Fruit fly (Drosophila melanogaster) whole organism, adult: ENCODE results near the gene CG14131.

Source experiments
- CG11617 ChIP-seq: fragments of 200-800 bp; sonication (Bioruptor generic); optimal IDR thresholded peaks from 2 replicates; lab custom pipeline; 2017; ENCODE audit warnings: mild to moderate bottlenecking, missing biosample characterization, missing genetic modification reagents, missing genetic modification characterization
- CG12768 ChIP-seq: fragments of 200-800 bp; sonication (Bioruptor generic); optimal IDR thresholded peaks from 2 replicates; lab custom pipeline; 2017; ENCODE audit warnings: missing biosample characterization, missing genetic modification characterization, mild to moderate bottlenecking, moderate library complexity, missing genetic modification reagents
- CG14711 ChIP-seq: fragments of 200-800 bp; sonication (Bioruptor generic); optimal IDR thresholded peaks from 2 replicates; lab custom pipeline; 2018; ENCODE audit warnings: missing biosample characterization, mild to moderate bottlenecking, missing genetic modification characterization, moderate library complexity
- CG1620 ChIP-seq: fragments of 200-800 bp; sonication (Bioruptor generic); optimal IDR thresholded peaks from 2 replicates; lab custom pipeline; 2016; ENCODE audit warnings: missing biosample characterization, missing genetic modification characterization
- CG33017 ChIP-seq: fragments of 200-800 bp; sonication (Bioruptor generic); optimal IDR thresholded peaks from 2 replicates; lab custom pipeline; 2018; ENCODE audit warnings: missing biosample characterization, mild to moderate bottlenecking, missing genetic modification characterization, moderate library complexity
- CG5204 ChIP-seq: fragments of 200-800 bp; sonication (Bioruptor generic); optimal IDR thresholded peaks from 2 replicates; lab custom pipeline; 2016; ENCODE audit warnings: missing biosample characterization, missing genetic modification characterization
- CG7045 ChIP-seq: fragments of 200-800 bp; sonication (Bioruptor generic); optimal IDR thresholded peaks from 2 replicates; lab custom pipeline; 2017; ENCODE audit warnings: missing biosample characterization, mild to moderate bottlenecking, missing genetic modification characterization
- CG7101 ChIP-seq: fragments of 200-800 bp; sonication (Bioruptor generic); optimal IDR thresholded peaks from 2 replicates; lab custom pipeline; 2018; ENCODE audit warnings: missing biosample characterization, mild to moderate bottlenecking, missing genetic modification characterization, moderate library complexity
- Clk ChIP-seq: fragments of 200-800 bp; sonication (Bioruptor generic); optimal IDR thresholded peaks from 2 replicates; lab custom pipeline; 2017; ENCODE audit warnings: missing biosample characterization, missing genetic modification characterization
- Crg-1 ChIP-seq: fragments of 200-800 bp; sonication (Bioruptor generic); optimal IDR thresholded peaks from 2 replicates; lab custom pipeline; 2016; ENCODE audit warnings: missing biosample characterization, missing genetic modification characterization
- Hr96 ChIP-seq: fragments of 200-800 bp; sonication (Bioruptor generic); optimal IDR thresholded peaks from 2 replicates; lab custom pipeline; 2016; ENCODE audit warnings: missing biosample characterization, missing genetic modification characterization
- Mnt ChIP-seq: fragments of 200-800 bp; sonication (Bioruptor generic); optimal IDR thresholded peaks from 2 replicates; lab custom pipeline; 2016; ENCODE audit warnings: missing biosample characterization, mild to moderate bottlenecking, missing genetic modification characterization
- bab1 ChIP-seq: fragments of 200-800 bp; sonication (Bioruptor generic); optimal IDR thresholded peaks from 3 replicates; lab custom pipeline; 2019; ENCODE audit warnings: missing biosample characterization, mild to moderate bottlenecking, missing genetic modification characterization, moderate library complexity
- cic ChIP-seq: fragments of 200-800 bp; sonication (Bioruptor generic); optimal IDR thresholded peaks from 2 replicates; lab custom pipeline; 2017; ENCODE audit warnings: missing biosample characterization, mild to moderate bottlenecking, missing genetic modification characterization, moderate library complexity
- cnc ChIP-seq, 2 experiments: fragments of >200 bp; optimal IDR thresholded peaks; 2 replicates each; lab custom pipeline; 2017
- kay ChIP-seq: fragments of 200-800 bp; sonication (Bioruptor generic); peaks from one replicate; lab custom pipeline; 2016; ENCODE audit warnings: missing biosample characterization, missing genetic modification characterization, borderline replicate concordance
- ovo ChIP-seq: fragments of 200-800 bp; sonication (Bioruptor generic); optimal IDR thresholded peaks from 2 replicates; lab custom pipeline; 2016; ENCODE audit warnings: missing biosample characterization, missing genetic modification characterization
- pad ChIP-seq: fragments of 200-800 bp; sonication (Bioruptor generic); optimal IDR thresholded peaks from 3 replicates; lab custom pipeline; 2017; ENCODE audit warnings: missing biosample characterization, missing genetic modification characterization, mild to moderate bottlenecking, moderate library complexity, missing genetic modification reagents
- tj ChIP-seq: fragments of 200-800 bp; sonication (Bioruptor generic); optimal IDR thresholded peaks from 3 replicates; lab custom pipeline; 2017; ENCODE audit warnings: missing biosample characterization, mild to moderate bottlenecking, missing genetic modification characterization, moderate library complexity
- toe ChIP-seq: fragments of 200-800 bp; sonication (Bioruptor generic); optimal IDR thresholded peaks from 2 replicates; lab custom pipeline; 2016; ENCODE audit warnings: missing biosample characterization, missing genetic modification characterization

CG14131 gene

DNA sequence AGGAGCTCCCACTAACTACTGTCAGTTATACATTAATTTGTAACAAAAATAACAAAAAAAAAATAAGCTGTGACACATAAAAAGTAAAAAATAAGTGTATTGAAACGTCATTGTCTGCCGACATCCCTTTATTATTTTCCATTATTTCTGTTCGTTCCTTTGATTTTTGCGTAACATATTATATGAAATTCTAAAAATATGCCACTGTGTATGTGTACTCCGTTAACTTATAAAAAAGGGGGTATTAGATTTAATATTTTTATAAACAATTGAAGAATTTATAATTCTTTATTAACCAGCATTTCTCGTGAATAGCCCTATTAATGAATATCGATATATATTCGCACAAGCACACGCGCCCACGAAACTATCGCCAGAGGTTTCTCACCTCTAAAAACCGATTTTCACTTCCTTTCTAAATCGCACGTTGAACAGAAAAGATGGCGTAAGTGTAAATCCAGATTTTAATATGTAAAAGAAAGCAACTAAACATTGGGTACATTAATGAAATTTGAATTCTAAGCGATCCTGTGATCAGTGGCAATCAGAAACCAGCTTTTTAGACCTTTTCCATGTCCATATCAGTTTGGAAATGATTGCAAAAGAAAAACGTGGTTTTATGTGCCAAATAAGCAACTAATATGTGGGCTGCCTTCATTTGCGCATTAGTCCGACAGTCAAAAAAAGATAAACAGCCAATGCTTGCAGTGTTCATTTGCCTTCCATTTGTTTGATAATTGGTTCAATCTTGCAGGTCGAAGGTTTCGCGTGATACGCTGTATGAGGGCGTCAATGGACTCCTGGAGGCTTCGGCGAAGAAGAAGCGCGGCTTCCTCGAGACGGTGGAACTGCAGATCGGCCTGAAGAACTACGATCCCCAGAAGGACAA is 45.8 kb downstream of the CG14131 start, which contains the start of gene RpL10Ab:
Gene RpL10Ab, plus strand, starts transcription at position 406 of the 889 bp plus-strand sequence.
- TF ChIP-seq bab1 (GFP tag; lab: Kevin White, UChicago) (peak; percentile 72), toe (peak; percentile 60), CG12768 (peak; percentile 38), CG11617 (GFP tag; lab: Kevin White, UChicago) (peak; percentile 73), Mnt (GFP tag; lab: Kevin White, UChicago) (peak; percentile 88), Hr96 (peak; percentile 50), CG7045 (GFP tag; lab: Kevin White, UChicago) (peak; percentile 15), CG33017 (tag; lab: Kevin White, UChicago) (peak; percentile 58), cnc (optimal IDR thresholded peaks at IDR 0.05; lab: Kevin White, UChicago) (no peak), CG5204 (GFP tag; lab: Kevin White, UChicago) (peak; percentile 24), Crg-1 (no peak), pad (GFP tag; lab: Kevin White, UChicago) (peak; percentile 49), CG14711 (tag; lab: Kevin White, UChicago) (peak; percentile 40), tj (GFP tag; lab: Kevin White, UChicago) (peak; percentile 26), Clk (GFP tag; lab: Kevin White, UChicago) (no peak), CG1620 (GFP tag; lab: Kevin White, UChicago) (peak; percentile 77), cic (GFP tag; lab: Kevin White, UChicago) (no peak), kay (GFP tag; lab: Kevin White, UChicago) (peak; percentile 89), ovo (GFP tag; lab: Kevin White, UChicago) (peak; percentile 51), CG7101 (peak; percentile 72)

DNA sequence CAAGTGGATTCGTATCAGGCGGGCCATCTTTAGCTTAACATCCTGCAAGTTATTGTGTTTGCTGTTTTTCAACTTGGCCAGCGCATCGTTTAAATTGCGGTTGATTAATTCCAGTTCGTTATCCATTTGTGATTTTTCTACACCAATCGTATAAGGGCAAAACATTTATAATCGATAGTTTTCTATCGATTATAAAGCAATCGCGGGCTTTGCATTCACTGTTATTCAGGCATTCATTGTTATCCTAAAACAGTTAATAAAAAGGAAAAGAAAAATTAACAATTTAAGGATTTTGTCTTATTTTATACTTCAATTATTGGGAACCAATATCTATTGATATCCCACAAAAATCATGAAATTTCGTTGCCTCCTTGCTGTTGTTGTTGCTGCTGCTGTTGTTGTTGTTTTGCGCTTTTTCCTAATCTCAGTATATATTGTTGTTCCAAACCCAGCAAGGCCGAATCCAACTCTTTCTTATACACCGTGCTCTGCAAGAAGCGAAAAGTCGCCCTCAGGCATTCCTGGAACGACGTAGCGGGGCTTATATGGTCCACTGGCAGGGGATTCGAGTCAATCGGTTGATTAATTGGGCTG is 48.8 kb downstream of the CG14131 start, which contains the start of gene CG32095:
Gene CG32095, minus strand, starts transcription at position 173 of the 594 bp plus-strand sequence.
- TF ChIP-seq CG11617 (GFP tag; lab: Kevin White, UChicago) (no peak), ovo (GFP tag; lab: Kevin White, UChicago) (no peak), CG5204 (GFP tag; lab: Kevin White, UChicago) (no peak), bab1 (GFP tag; lab: Kevin White, UChicago) (no peak), cic (GFP tag; lab: Kevin White, UChicago) (no peak), cnc (optimal IDR thresholded peaks at IDR 0.05; lab: Kevin White, UChicago) (no peak), pad (GFP tag; lab: Kevin White, UChicago) (no peak), Clk (GFP tag; lab: Kevin White, UChicago) (no peak), Hr96 (no peak), CG7101 (no peak), kay (GFP tag; lab: Kevin White, UChicago) (no peak)

DNA sequence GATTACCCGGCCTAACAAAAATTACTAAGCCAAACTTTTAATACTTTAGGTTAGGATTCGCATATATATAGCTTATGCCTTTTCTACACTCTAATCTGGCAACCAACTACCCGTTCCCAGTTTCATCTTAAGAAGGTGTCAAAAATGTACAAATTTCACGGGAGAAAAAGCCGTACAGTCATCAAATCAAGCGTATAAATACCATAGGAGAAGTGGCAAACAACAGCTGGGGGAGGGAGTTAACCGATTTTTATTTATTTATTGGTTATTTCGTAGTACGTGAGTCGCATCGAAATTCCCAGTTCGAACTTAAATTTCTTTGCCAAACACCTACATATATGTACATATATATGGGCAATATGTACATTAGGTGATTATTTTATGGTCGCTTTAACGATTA is 51.9 kb downstream of the CG14131 start, which contains the start of gene CG7264:
Gene CG7264, plus strand, starts transcription at position 301 of the 400 bp plus-strand sequence.
- TF ChIP-seq pad (GFP tag; lab: Kevin White, UChicago) (no peak), bab1 (GFP tag; lab: Kevin White, UChicago) (no peak), CG11617 (GFP tag; lab: Kevin White, UChicago) (no peak), toe (no peak), kay (GFP tag; lab: Kevin White, UChicago) (no peak), CG14711 (tag; lab: Kevin White, UChicago) (no peak), CG7101 (no peak), cic (GFP tag; lab: Kevin White, UChicago) (no peak), Crg-1 (no peak), CG7045 (GFP tag; lab: Kevin White, UChicago) (no peak), Hr96 (no peak)
